Fruit fly (Drosophila melanogaster): ENCODE results near the gene CG1523.

DNA sequence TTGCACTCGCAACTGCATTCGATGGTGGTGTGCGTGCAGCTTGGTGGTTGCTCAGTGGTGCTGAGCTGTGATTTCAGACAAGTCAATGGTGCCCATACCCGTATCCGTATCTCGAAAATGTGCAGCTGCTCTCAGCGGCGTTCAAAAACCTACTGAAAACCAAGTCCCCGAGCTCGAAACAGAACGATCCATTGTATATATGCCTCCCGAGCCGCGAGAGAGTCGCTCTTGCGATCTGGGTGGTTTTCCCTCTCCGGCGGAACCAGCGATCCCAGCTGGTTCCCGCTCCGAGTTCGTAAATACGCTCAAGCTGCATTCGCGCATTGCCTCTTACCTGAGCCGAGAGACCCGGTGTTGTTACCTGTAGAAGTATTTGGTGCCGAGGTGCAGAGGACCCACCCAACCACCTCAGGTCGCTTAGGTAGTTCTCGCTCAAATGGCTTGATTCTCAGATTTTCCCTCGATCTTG lies 39.6 kb upstream of the CG1523 start, which contains the start of gene Inx3:
- TF ChIP-seq gl (tag; optimal IDR thresholded peaks at IDR 0.05) (peak; percentile 28), CG10348 (GFP tag; IDR thresholded peaks at IDR 0.05) (no peak), CG17806 (tag; optimal IDR thresholded peaks at IDR 0.05) (no peak), Ets98B (GFP tag; IDR thresholded peaks at IDR 0.05) (peak; percentile 73; the same call in 1 of the 2 replicates), CG8301 (tag; optimal IDR thresholded peaks at IDR 0.05) (no peak), CG12605 (GFP tag; IDR thresholded peaks at IDR 0.05) (0 out of 2 replicates have a peak, but pooled peaks have one; percentile 26)
